Worm (Caenorhabditis elegans): ENCODE data around the gene sgnh-1.

sgnh-1 gene

DNA sequence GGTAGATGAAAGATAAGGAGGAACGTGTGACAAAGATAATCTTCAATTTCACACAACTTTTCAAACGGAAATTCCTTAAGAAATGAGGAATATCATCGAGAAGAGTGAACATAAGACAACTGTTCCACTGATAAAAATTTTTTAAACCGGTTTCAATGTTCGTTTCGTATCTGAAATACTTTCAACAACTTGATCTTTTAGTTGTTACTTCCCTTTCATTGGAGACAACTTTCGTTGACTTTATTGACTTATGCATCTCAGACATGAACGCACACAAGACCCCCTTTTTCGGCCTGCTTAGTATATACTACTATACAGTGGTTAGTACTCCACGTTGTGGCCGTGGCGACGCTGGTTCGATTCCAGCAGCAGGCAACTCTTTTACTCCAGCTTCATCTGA is 28.3 kb upstream of the sgnh-1 start, which contains the start of the genes Y17G9A.4 and str-173:
Gene Y17G9A.4, minus strand, starts transcription at position 101 of the 400 bp plus-strand sequence.
Gene str-173, plus strand, starts transcription at position 325 of the 400 bp plus-strand sequence.
- no peak for TF ChIP-seq egl-27 (tag; optimal IDR thresholded peaks at IDR 0.05)
- TF ChIP-seq nhr-42 (GFP tag; IDR thresholded peaks at IDR 0.05), result no peak
- no peak for TF ChIP-seq dve-1 (tag; optimal IDR thresholded peaks at IDR 0.05; ENCODE audit: insufficient read depth)
- no peak for TF ChIP-seq cey-2 (tag; optimal IDR thresholded peaks at IDR 0.05; ENCODE audit: borderline replicate concordance, insufficient read depth)
- no peak for TF ChIP-seq tag-97 (GFP tag; IDR thresholded peaks at IDR 0.05)

DNA sequence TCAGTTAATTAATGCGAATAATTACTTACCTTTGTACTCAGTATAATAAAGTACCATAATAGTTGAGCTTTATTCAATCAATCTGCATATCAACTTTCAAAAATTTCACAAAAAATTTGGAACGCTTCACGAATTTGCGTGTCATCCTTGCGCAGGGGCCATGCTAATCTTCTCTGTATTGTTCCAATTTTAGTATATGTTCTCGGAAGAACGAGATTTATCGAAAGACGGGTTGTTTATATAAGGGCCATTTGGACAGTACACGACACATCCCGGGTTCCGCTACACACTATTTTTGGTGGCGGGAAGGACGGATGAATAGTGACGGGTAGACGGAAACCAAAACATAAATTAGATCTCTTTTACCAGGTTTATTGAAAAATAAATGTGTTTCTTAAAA is 25.2 kb upstream of the sgnh-1 start:
- no peak for TF ChIP-seq ceh-44 (GFP tag; IDR thresholded peaks at IDR 0.05)
- no peak for TF ChIP-seq mes-2 (tag; optimal IDR thresholded peaks at IDR 0.05; ENCODE audit: poor library complexity, severe bottlenecking)
- peak; percentile 94 for TF ChIP-seq snpc-1.2 (GFP tag; IDR thresholded peaks at IDR 0.05)
- no peak for TF ChIP-seq ceh-62 (tag; optimal IDR thresholded peaks at IDR 0.05)

DNA sequence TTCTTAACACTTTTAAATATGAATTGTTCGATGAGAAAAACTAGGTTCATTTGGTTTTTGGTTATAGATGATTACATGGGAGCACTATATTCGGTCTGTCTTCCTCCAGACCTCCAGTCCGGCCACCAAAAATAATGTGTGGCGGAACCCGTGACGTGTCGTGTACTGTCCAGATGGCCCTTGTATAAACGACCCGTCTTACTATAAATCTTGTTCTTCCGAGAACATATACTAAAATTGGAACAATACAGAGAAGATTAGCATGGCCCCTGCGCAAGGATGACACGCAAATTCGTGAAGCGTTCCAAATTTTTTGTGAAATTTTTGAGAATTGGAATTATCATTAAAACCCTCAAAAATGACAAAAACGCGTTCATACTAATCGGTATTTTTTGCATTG is 23.1 kb upstream of the sgnh-1 start:
- no peak for TF ChIP-seq ceh-28 (tag; optimal IDR thresholded peaks at IDR 0.05)
- TF ChIP-seq ZK337.2 (GFP tag; IDR thresholded peaks at IDR 0.05), result no peak
- no peak for TF ChIP-seq daf-19 (GFP tag; conservative IDR thresholded peaks at IDR 0.05)
- TF ChIP-seq pha-4 (GFP tag; IDR thresholded peaks at IDR 0.05), result no peak
- no peak for TF ChIP-seq pha-4 (tag; optimal IDR thresholded peaks at IDR 0.05)

DNA sequence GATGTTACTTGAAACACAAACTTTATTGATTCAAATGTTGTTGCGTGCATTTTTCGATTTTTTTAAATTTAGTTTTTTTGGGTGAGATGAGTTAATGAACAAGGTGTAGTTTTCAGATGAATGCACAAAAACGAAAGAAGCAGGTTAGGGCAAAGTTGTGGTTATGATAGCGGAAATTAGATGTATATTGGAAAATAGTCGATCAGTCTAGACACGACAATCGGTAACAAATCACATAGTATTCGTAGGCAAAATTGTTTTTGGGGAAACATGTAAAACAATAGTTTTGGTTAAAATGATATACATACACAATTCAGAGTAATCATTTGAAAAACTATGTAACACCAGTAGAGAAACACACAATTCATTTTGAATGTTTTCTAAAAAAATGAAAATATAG is 22.1 kb upstream of the sgnh-1 start, which contains the start of gene str-172:
Gene str-172, minus strand, starts transcription at position 101 of the 400 bp plus-strand sequence.
- TF ChIP-seq T26A8.4 (GFP tag; IDR thresholded peaks at IDR 0.05) (no peak), mxl-3 (GFP tag; optimal IDR thresholded peaks at IDR 0.05) (no peak), unc-130 (GFP tag; optimal IDR thresholded peaks at IDR 0.05) (no peak), gei-8 (GFP tag; optimal IDR thresholded peaks at IDR 0.05) (no peak), hif-1 (tag; optimal IDR thresholded peaks at IDR 0.05) (no peak), T20F7.1 (GFP tag; optimal IDR thresholded peaks at IDR 0.05) (no peak), mes-2 (tag; optimal IDR thresholded peaks at IDR 0.05; ENCODE audit: poor library complexity, severe bottlenecking) (no peak), hlh-11 (tag; optimal IDR thresholded peaks at IDR 0.05) (no peak), nhr-41 (GFP tag; IDR thresholded peaks at IDR 0.05) (no peak), zip-11 (GFP tag; IDR thresholded peaks at IDR 0.05) (no peak), ZK546.5 (tag; optimal IDR thresholded peaks at IDR 0.05) (no peak), lin-38 (GFP tag; IDR thresholded peaks at IDR 0.05) (no peak), D1046.2 (GFP tag; IDR thresholded peaks at IDR 0.05) (no peak), dpl-1 (GFP tag; optimal IDR thresholded peaks at IDR 0.05) (no peak), lir-3 (tag; optimal IDR thresholded peaks at IDR 0.05) (no peak), Y48G9A.11 (GFP tag; IDR thresholded peaks at IDR 0.05) (no peak), unc-39 (tag; optimal IDR thresholded peaks at IDR 0.05) (no peak)

DNA sequence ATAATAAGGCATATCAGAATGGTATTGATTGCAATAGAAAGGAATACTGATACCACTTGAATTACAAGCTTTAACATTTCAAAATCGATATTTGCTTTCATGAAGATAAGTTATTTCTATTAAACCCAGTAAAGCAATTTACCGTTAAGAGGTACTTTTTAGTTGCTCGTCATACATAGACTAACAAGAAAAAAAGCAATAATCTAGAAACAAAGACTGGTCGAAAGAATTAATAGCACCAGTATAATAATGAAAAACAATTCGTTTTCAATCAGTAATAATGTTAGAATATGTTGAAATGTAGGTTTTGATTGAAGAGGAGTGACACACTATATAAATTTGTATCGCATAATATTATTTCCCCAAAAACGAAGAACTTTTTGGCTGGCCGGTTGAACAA is 19.2 kb upstream of the sgnh-1 start, which contains the start of gene str-175:
Gene str-175, minus strand, starts transcription at position 101 of the 400 bp plus-strand sequence.
- TF ChIP-seq aha-1 (tag) (peak; percentile 44), gei-8 (GFP tag; optimal IDR thresholded peaks at IDR 0.05) (no peak)

DNA sequence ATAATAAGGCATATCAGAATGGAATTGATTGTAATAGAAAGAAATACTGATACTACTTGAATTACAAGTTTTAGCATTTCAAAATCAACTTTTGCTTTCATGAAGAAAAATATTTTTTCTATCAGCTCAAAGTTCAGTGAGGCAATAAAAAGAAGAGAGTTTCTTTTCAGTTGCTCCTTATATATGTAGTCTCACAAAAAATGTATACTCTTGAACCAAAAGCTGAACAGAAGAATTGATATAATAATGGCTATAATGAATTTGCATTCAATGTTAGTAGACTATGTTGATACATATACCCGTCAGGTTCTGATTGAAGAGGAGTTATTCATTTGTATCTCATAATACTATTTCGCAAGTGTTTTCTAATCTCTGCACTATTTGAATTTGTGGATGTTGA is 15.1 kb upstream of the sgnh-1 start, which contains the start of gene str-174:
Gene str-174, minus strand, starts transcription at position 101 of the 400 bp plus-strand sequence.
- no peak for TF ChIP-seq ZK546.5 (tag; optimal IDR thresholded peaks at IDR 0.05)
- TF ChIP-seq zfp-2 (tag; optimal IDR thresholded peaks at IDR 0.05), result no peak
- no peak for TF ChIP-seq dmd-9 (GFP tag; IDR thresholded peaks at IDR 0.05)
- no peak for TF ChIP-seq nhr-237 (tag; optimal IDR thresholded peaks at IDR 0.05)
